Fruit fly (Drosophila melanogaster): ENCODE results near the gene Uck.

Gene Uck

DNA sequence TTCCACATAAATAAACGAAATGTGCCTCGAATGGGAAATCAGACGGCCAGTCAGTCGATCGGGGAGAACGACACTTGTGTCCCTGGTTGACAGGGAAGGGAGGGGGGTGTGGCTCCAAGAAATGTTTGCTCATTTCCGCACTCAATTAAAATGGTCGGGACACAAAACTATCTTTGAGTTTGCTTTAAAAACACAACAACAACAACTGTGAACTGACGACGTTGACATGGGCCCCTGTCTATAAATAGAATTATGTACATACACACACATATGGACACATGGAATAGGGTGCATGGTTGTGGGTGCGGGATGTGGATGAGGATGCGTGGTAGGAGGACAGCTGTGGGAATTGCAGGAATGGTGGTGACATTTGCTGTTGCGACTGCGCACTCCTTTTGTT is 19.9 kb upstream of the Uck start:
- no peak for TF ChIP-seq CG17801 (GFP tag; optimal IDR thresholded peaks at IDR 0.05; ENCODE audit: partially characterized antibody)

DNA sequence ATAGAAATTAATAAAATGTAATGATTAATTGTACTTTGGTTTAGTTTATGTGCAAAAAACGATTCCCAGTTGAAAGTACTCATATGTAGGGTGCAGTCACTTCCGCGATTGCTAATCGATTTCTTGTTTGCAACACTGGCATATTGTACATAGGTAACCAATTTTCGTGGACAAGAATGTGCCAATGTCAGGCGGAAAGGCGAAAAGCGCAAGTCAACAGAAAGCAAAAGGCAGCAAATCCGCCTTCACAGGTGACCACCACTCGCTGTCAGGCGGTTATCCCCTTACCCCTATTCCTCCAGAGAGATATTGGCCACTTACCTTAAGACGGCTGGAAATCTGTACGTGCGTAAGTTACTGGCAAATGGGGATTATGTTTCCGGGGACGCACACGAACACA is 19.4 kb upstream of the Uck start:
- no peak for TF ChIP-seq CG17801 (GFP tag; optimal IDR thresholded peaks at IDR 0.05; ENCODE audit: partially characterized antibody)

DNA sequence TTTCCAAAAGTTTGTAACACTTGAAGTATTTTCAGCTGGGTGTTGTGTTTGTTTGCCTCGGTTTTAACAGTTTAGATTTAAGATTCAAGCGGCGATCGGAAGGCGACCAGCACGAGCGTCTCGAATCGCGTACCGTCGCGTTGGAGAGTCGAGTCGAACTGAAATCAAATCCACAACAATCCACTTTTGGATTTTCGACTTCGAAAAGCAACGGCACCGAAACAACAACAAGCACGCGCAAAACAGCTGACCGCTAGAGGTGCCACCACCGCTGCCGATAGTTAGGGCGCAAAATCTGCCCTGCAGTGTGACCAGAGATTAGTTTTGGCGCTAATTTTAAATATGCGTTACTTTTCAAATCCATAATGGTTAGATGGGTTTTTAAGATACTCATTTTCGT is 18.9 kb upstream of the Uck start, which contains the start of gene jar:
Gene jar (minus strand): TSS at position 163 of the 400 bp plus-strand sequence.
- TF ChIP-seq CG17801 (GFP tag; optimal IDR thresholded peaks at IDR 0.05; ENCODE audit: partially characterized antibody) = peak; percentile 74

DNA sequence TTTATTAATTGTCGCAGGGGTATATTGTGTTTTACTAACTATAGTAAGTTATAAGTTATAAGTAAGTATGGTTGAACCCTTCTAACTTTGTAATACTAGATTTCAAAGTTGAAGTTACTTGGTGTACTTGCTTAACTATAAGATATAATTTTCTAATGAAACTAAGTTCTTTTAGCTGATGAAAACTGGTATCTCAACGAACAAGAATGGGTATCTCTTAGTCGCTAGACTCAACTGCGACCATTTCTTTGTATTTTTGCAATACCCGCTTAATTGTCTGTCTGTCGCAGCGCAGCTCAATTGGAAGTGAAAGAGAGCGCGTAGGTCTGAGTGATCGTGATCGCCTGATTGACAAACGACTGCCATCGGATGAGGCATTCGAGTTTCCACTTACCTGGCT is 17.7 kb upstream of the Uck start:
- TF ChIP-seq CG17801 (GFP tag; optimal IDR thresholded peaks at IDR 0.05; ENCODE audit: partially characterized antibody) = peak; percentile 58

DNA sequence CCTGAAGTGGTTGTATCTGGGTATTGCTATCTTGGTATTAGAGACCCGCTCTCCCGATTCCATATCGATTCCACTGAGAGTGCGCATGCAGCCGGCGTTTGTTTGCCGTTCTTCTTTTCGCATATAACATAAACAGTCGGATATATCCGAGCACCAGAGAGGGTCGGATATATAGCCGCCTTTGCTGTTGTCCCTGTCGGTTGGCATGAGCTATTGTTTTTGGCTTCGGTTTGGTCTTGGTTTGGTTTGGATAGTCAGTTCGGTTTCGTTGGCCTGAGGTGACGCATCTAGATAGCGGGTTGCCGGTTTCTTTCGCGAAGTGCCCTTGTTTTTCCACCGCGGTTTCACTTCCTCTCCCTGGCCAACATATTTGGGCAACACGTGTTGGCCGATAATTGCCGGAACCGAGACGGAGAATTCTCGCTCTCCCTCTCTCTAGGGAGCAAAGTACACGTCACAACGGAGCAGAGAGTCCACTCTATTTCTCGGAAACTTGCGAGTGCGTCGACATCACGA is 17.1 kb upstream of the Uck start, which contains the start of gene Orct2:
Gene Orct2 (plus strand): TSS at position 255 of the 516 bp plus-strand sequence.
- TF ChIP-seq CG17801 (GFP tag; optimal IDR thresholded peaks at IDR 0.05; ENCODE audit: partially characterized antibody) = peak; percentile 37

DNA sequence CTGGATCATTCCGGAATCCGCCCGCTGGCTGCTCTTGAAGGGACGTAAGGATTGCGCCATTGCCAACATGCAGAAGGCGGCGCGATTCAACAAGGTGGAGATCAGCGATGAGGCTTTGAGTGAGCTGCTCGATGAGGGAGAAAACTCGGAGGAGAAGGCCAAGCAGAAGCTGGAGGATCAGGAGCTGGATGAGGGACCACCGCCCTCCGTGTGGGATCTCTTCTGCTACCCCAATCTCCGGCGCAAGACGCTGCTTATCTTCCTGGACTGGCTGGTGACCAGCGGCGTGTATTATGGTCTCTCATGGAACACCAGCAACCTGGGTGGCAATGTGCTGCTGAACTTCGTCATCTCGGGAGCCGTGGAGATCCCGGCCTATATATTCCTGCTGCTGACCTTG is 15.8 kb upstream of the Uck start:
- TF ChIP-seq CG17801 (GFP tag; optimal IDR thresholded peaks at IDR 0.05; ENCODE audit: partially characterized antibody) = no peak

DNA sequence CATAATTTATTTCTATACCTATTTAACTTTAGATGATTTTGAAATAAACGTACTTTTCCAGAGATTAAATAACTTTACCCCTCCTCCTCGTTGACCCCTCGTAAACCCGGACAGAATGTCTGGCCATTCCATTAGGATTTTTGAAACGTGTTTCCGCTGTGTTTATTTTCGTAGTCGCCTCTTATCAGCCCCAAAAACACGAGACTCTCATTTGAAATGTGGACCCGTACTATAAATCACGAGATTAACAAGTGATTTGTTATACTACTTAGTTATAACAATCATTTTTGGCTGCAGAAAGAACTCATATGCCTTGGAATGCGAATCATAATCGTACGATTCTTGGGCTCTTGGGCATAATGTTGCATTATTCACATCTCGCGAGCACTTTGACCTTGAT is 14.5 kb upstream of the Uck start:
- TF ChIP-seq CG17801 (GFP tag; optimal IDR thresholded peaks at IDR 0.05; ENCODE audit: partially characterized antibody) = no peak

DNA sequence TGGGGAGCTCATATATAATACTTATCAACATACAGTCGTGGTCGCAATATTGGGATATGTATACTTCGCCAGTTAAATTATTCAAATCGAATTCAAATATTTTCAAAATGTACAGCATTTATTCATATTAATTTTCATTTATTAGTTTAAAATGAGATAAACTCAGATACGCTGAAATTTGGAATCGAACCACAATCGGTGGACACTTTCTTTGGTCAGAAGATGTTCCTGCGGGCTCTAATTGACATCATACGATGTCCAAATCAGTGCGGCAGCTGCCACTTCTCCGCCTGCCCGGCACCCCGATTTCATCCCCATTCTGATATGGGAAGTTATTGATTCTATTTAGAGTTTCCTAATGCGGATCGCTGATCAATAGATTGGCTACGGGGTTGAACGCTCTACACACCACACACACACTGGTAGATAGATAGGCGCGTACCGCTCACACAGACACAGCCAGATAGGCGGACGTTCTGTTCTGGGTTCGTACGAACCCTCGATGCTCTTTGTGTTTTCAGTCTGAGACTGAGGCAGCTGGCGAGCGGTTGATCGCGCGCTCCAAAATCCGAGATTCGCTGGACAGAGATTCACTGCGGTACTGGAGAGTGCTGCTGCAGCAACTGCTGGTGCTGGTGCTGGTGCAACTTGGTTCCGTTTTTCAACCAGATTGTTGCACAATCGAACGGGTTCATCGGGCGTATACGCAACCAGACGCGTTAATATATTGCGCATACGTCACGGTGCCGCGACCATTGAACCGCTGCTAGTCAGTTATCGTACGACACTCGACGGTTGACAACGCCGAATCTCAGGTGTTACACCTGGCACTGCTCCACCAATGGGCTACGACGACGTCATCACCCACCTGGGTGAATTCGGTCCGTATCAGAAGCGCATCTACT is 13.6 kb upstream of the Uck start, which contains the start of gene Orct:
Gene Orct (plus strand): TSS at position 157 of the 905 bp plus-strand sequence.
- no peak for TF ChIP-seq CG17801 (GFP tag; optimal IDR thresholded peaks at IDR 0.05; ENCODE audit: partially characterized antibody)

DNA sequence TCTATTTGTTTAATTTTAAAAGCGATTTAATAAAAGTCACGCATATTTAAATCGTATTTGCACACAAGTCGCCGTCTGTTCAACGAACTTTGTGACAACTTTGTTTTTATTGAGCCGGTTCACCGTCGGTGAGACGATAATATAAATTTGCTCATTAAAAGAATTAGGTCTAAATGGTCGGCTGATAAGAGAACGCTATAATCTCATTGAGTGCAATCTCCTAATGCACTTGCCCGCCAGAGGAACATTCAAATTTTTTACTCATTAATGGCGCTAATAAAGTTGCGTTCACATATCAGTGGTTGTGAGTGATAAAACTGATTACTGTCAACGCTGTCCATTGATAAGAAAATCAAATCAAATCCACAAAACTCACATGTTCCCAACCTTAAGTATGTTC is 11.2 kb upstream of the Uck start:
- peak; percentile 45 for TF ChIP-seq CG17801 (GFP tag; optimal IDR thresholded peaks at IDR 0.05; ENCODE audit: partially characterized antibody)

DNA sequence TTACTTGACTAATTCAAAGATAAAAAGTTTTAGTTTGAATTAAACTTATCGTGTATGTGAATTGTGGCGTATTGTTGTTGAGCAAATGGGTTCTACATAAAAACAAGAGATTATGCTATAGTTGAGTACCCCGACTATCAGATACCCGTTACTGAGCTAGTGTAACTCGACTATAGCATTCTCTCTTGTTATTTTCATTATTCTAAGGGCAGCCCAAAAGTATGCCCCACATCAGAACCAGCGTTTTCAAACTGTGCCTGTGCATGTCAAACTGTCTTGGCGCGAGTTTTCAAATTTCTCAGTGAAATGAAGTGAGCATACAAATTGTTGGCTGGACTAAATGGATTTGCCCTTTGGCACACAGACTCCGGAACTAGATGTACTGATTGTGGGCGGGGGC is 10.7 kb upstream of the Uck start, which contains the start of gene shps:
Gene shps (plus strand): TSS at position 282 of the 400 bp plus-strand sequence.
- TF ChIP-seq CG17801 (GFP tag; optimal IDR thresholded peaks at IDR 0.05; ENCODE audit: partially characterized antibody) = no peak

DNA sequence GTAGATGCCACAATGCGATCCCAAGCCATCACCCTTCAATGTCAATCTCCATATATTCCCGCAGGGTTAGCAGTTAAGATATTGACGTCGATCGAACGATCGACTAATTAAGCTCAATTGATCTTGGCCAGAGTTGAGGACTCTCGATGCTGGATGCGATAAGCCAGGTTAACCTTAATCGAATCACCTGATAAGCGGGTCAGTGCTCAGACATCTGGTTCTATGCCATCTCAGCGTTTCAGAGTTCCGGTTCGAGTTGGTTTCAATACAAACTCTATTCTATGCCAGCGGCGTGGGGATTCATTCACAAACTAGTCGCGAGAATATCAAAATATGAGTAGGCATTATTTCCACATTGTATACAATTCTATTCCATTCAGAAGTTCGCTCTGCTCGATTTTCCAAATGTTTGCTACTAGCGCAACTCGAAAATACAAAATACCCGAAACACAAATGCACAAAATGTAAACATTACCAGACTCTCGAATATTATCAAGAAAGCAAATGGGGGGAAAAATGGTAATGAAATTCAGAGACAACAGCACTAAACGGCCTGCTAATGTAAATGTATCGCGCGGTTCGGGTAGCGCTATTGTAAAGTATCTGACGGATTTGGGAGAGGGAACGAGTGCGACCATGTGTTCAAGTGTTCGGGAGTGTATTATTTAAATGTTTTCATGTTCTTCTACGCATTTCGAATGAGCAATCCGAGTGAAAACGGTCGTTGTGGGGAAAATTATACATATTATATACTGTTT is 7.2 kb upstream of the Uck start:
- TF ChIP-seq CG17801 (GFP tag; optimal IDR thresholded peaks at IDR 0.05; ENCODE audit: partially characterized antibody) = no peak

DNA sequence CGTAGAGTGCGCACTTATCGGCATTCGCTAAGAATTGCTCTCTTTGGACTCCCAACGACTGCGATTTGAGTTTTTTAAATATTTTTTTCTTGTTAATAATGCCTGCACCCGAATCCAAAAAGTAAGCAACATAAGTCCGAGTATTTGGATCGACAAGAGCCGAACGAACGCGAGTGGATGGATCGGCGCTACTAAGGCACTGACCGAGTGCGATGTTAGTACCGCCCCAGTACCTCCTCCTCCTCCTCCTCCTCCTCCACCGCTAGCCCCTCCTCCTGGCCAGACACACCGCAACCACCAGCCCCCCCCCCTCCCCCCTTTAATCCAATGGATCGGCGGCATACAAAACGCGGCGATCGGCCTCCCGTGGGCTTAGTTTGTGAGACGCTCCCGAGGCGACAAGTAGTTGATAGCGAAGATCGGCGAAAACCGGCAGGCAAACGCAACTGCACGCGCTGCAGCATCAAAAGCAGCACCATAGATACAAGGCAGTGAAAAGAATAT is 6.3 kb upstream of the Uck start, which contains the start of gene CG6356:
Gene CG6356 (plus strand): TSS at position 374 of the 504 bp plus-strand sequence.
- TF ChIP-seq CG17801 (GFP tag; optimal IDR thresholded peaks at IDR 0.05; ENCODE audit: partially characterized antibody) = no peak

DNA sequence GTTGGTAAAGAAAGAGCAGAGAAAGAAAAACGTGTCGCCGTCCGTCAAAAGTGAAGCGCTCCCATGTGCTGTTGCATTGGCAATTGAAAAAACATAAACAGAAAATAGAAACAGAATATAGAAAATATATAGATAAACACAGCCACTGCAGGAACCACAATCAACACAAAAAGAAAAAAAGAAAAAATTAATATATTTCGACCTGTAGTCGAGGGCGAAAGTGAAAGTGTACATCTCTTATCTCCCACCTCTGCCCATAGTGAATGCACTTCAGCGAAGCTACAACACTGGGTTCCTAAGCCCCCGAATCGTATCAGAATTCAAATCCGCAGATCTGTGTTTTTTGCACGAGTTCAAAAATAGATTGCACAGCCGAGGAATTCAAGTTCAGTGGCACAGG is 5.8 kb upstream of the Uck start:
- no peak for TF ChIP-seq CG17801 (GFP tag; optimal IDR thresholded peaks at IDR 0.05; ENCODE audit: partially characterized antibody)

DNA sequence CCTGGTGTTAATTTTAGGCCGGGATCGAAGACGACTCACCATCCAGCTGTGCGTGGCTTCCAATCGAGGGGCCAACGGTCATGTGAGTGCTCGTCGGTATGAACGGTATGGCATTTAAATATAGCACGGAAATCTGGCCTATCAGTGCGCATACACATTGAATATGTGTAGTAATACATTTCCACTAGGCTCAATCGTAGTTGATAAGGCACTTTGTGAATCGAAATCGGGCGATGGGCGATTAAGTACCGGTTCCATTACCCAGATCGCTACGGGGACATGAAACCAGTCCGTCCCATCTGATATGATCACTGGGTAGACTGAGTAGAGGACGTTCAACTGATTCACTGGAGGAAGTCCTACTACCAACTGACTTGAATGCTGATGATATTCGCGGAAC is 4.5 kb upstream of the Uck start:
- no peak for TF ChIP-seq CG17801 (GFP tag; optimal IDR thresholded peaks at IDR 0.05; ENCODE audit: partially characterized antibody)

DNA sequence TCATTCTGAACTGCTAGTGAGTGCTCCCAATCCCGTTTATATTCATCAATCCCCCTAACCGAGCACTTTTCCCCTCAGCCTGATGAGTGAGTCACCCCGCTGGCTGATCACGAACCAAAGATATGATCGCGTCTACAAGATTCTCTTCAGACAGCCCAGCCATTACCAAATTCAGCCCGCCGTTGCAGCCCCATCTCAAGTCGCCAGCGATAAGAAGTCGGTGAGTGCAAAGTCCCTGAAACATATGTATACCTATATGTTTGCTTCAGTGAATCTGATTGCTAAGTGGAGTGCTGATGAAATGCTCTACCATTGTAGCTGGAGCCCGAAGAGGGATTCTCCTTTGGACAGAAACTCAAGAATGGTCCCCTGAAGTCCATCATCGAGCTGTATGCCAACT is 2.8 kb upstream of the Uck start:
- no peak for TF ChIP-seq CG17801 (GFP tag; optimal IDR thresholded peaks at IDR 0.05; ENCODE audit: partially characterized antibody)
